ENCODE assay signal across 5 fruit fly cellular contexts in the genomic region with DNA sequence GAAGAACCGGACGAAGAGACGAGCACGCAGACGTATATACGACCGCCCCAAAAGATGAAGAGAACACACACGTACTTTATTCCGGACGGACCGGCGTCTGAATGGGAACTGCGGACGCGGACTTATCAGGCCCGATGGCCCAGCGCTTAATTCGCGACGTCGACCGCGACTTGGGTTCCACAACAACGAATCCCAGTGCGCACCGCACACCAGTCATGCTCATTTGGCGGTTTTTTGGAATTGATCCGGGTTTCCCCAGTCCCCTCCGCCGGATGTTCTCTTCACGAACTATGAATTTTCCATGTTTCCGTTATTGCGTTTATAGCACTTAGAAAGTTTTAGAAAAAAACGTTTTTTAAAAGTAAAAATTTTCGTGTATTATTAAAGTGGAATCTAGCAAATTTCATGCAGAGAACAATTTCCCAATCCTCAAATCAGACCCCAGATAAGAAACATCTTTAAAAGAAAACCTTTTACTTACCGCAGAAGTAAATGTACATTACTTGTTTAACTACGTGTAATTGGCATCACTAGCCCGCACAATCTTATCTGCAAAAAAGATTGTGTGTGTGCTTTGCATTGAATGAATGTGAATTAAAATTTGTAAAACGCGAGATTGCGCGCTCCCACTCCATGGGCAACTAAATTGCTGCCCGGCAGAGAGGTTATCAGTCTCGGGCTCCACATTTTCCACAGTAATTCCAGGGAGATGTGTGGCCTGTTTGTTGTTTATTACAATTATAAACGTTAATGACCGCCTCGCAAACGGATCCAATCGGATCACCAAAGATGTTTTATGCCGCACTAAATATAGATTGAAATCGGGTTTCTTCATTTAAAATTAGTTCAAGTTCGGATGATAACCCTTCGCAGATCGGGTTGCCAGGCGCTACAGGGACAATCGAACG.
TF ChIP-seq lines count a peak whose summit lies in the region.

Gene CG7149 (minus strand): TSS at position 110 of the 908 bp plus-strand sequence.

- no peak for TF ChIP-seq CTCF in whole organism, embryonic (GFP tag; optimal IDR thresholded peaks at IDR 0.05; lab: Kevin White, UChicago)

TF ChIP-seq in whole organism, adult, 20 proteins besides CTCF, POLR2A, EP300 and RAD21 (continues in another document):
- TF ChIP-seq pad (GFP tag; optimal IDR thresholded peaks at IDR 0.05; lab: Kevin White, UChicago) (peak; percentile 10), CG5204 (GFP tag; optimal IDR thresholded peaks at IDR 0.05; lab: Kevin White, UChicago) (no peak), CG11617 (GFP tag; optimal IDR thresholded peaks at IDR 0.05; lab: Kevin White, UChicago) (peak; percentile 20), bab1 (GFP tag; optimal IDR thresholded peaks at IDR 0.05; lab: Kevin White, UChicago) (no peak), Mnt (GFP tag; optimal IDR thresholded peaks at IDR 0.05; lab: Kevin White, UChicago) (peak; percentile 77), CG14711 (tag; optimal IDR thresholded peaks at IDR 0.05; lab: Kevin White, UChicago) (no peak), CG12768 (GFP tag; optimal IDR thresholded peaks at IDR 0.05; lab: Kevin White, UChicago) (peak; percentile 40), cnc (optimal IDR thresholded peaks at IDR 0.05; lab: Kevin White, UChicago) (no peak), cic (GFP tag; optimal IDR thresholded peaks at IDR 0.05; lab: Kevin White, UChicago) (peak; percentile 99), toe (GFP tag; optimal IDR thresholded peaks at IDR 0.05; lab: Kevin White, UChicago) (peak; percentile 51), CG1620 (GFP tag; optimal IDR thresholded peaks at IDR 0.05; lab: Kevin White, UChicago) (no peak), Crg-1 (GFP tag; optimal IDR thresholded peaks at IDR 0.05; lab: Kevin White, UChicago) (no peak), ovo (GFP tag; optimal IDR thresholded peaks at IDR 0.05; lab: Kevin White, UChicago) (peak; percentile 40), CG7101 (tag; optimal IDR thresholded peaks at IDR 0.05; lab: Kevin White, UChicago) (peak; percentile 14), kay (GFP tag; lab: Kevin White, UChicago; ENCODE audit: borderline replicate concordance) (peak; percentile 92), tj (GFP tag; optimal IDR thresholded peaks at IDR 0.05; lab: Kevin White, UChicago) (peak; percentile 55)

TF ChIP-seq in whole organism, embryonic, 481 proteins besides CTCF, POLR2A, EP300 and RAD21 (continues in another document):
- TF ChIP-seq CG14667 (GFP tag; IDR thresholded peaks at IDR 0.05; lab: Robert Waterston, UW): no peak
- no peak for TF ChIP-seq CG10979 (tag; optimal IDR thresholded peaks at IDR 0.05; lab: Kevin White, UChicago)
- peak; percentile 30 for TF ChIP-seq Hmr (GFP tag; optimal IDR thresholded peaks at IDR 0.05; lab: Kevin White, UChicago)
- TF ChIP-seq PHDP (tag; optimal IDR thresholded peaks at IDR 0.05; lab: Kevin White, UChicago): no peak
- no peak for TF ChIP-seq CG3407 (GFP tag; optimal IDR thresholded peaks at IDR 0.05; lab: Kevin White, UChicago)
- TF ChIP-seq amos (GFP tag; IDR thresholded peaks at IDR 0.05; lab: Robert Waterston, UW; ENCODE audit: partially characterized antibody): peak; percentile 45; the same call in 1 of the 2 replicates
- TF ChIP-seq CG9215 (GFP tag; IDR thresholded peaks at IDR 0.05; lab: Robert Waterston, UW): no peak
- TF ChIP-seq Ets65A (GFP tag; lab: Kevin White, UChicago): peak; percentile 6
- TF ChIP-seq fru (optimal IDR thresholded peaks at IDR 0.05; lab: Kevin White, UChicago): no peak
- TF ChIP-seq CG12942 (GFP tag; optimal IDR thresholded peaks at IDR 0.05; lab: Kevin White, UChicago): no peak
- no peak for TF ChIP-seq ac (GFP tag; optimal IDR thresholded peaks at IDR 0.05; lab: Kevin White, UChicago)
- peak; percentile 7 for TF ChIP-seq CG10147 (GFP tag; optimal IDR thresholded peaks at IDR 0.05; lab: Kevin White, UChicago)
- TF ChIP-seq CG16815 (GFP tag; optimal IDR thresholded peaks at IDR 0.05; lab: Kevin White, UChicago): no peak
- TF ChIP-seq CG8290 (GFP tag; optimal IDR thresholded peaks at IDR 0.05; lab: Kevin White, UChicago): no peak
- TF ChIP-seq CG8290 (tag; optimal IDR thresholded peaks at IDR 0.05; lab: Kevin White, UChicago): peak in 1 of 2 experiments; percentile 68
- no peak for TF ChIP-seq CG3726 (GFP tag; IDR thresholded peaks at IDR 0.05; lab: Robert Waterston, UW)
- peak; percentile 25 for TF ChIP-seq sd (tag; optimal IDR thresholded peaks at IDR 0.05; lab: Kevin White, UChicago)

TF ChIP-seq in whole organism, prepupa, 60 proteins besides CTCF, POLR2A, EP300 and RAD21 (continues in another document):
- TF ChIP-seq CG8319 (GFP tag; optimal IDR thresholded peaks at IDR 0.05; lab: Kevin White, UChicago): no peak
- TF ChIP-seq ss (GFP tag; optimal IDR thresholded peaks at IDR 0.05; lab: Kevin White, UChicago): peak in 1 of 2 experiments; percentile 17
- no peak for TF ChIP-seq CG15336 (GFP tag; IDR thresholded peaks at IDR 0.05; lab: Robert Waterston, UW)
- peak; percentile 34 for TF ChIP-seq acj6 (GFP tag; optimal IDR thresholded peaks at IDR 0.05; lab: Kevin White, UChicago)
- TF ChIP-seq CG11902 (GFP tag; optimal IDR thresholded peaks at IDR 0.05; lab: Kevin White, UChicago): no peak
- TF ChIP-seq Eip93F (GFP tag; optimal IDR thresholded peaks at IDR 0.05; lab: Kevin White, UChicago): no peak
- TF ChIP-seq lz (GFP tag; optimal IDR thresholded peaks at IDR 0.05; lab: Kevin White, UChicago): peak; percentile 40
- TF ChIP-seq fd85E (GFP tag; optimal IDR thresholded peaks at IDR 0.05; lab: Kevin White, UChicago): no peak
- TF ChIP-seq CG7368 (GFP tag; optimal IDR thresholded peaks at IDR 0.05; lab: Kevin White, UChicago): no peak
- no peak for TF ChIP-seq CG4318 (GFP tag; optimal IDR thresholded peaks at IDR 0.05; lab: Kevin White, UChicago)
- no peak for TF ChIP-seq dac (GFP tag; optimal IDR thresholded peaks at IDR 0.05; lab: Kevin White, UChicago)
- TF ChIP-seq esn (GFP tag; optimal IDR thresholded peaks at IDR 0.05; lab: Kevin White, UChicago): peak; percentile 60
- TF ChIP-seq topi (GFP tag; optimal IDR thresholded peaks at IDR 0.05; lab: Kevin White, UChicago): peak; percentile 22
- TF ChIP-seq CG10631 (GFP tag; optimal IDR thresholded peaks at IDR 0.05; lab: Kevin White, UChicago): peak; percentile 8
- TF ChIP-seq fd59A (GFP tag; optimal IDR thresholded peaks at IDR 0.05; lab: Kevin White, UChicago): no peak
- TF ChIP-seq CG10669 (GFP tag; optimal IDR thresholded peaks at IDR 0.05; lab: Kevin White, UChicago): peak; percentile 16
- no peak for TF ChIP-seq dsx (GFP tag; optimal IDR thresholded peaks at IDR 0.05; lab: Kevin White, UChicago; ENCODE audit: poor library complexity, severe bottlenecking)

TF ChIP-seq in whole organism, pupa, 21 proteins besides CTCF, POLR2A, EP300 and RAD21:
- peak; percentile 20 for TF ChIP-seq CG14655 (GFP tag; optimal IDR thresholded peaks at IDR 0.05; lab: Kevin White, UChicago)
- TF ChIP-seq CG8159 (tag; optimal IDR thresholded peaks at IDR 0.05; lab: Kevin White, UChicago): peak; percentile 46
- TF ChIP-seq CG13204 (GFP tag; optimal IDR thresholded peaks at IDR 0.05; lab: Kevin White, UChicago): peak; percentile 67
- peak; percentile 13; the same call in 1 of the 3 replicates for TF ChIP-seq fd96Ca (GFP tag; IDR thresholded peaks at IDR 0.05; lab: Robert Waterston, UW)
- no peak for TF ChIP-seq CG32121 (GFP tag; IDR thresholded peaks at IDR 0.05; lab: Robert Waterston, UW)
- peak; percentile 52 for TF ChIP-seq EcR (GFP tag; optimal IDR thresholded peaks at IDR 0.05; lab: Kevin White, UChicago)
- TF ChIP-seq Pif1A (GFP tag; optimal IDR thresholded peaks at IDR 0.05; lab: Kevin White, UChicago): no peak
- no peak for TF ChIP-seq rn (GFP tag; IDR thresholded peaks at IDR 0.05; lab: Robert Waterston, UW)
- peak; percentile 37; the same call in 1 of the 3 replicates for TF ChIP-seq CG4496 (GFP tag; IDR thresholded peaks at IDR 0.05; lab: Robert Waterston, UW)
- TF ChIP-seq CG12605 (GFP tag; IDR thresholded peaks at IDR 0.05; lab: Robert Waterston, UW): 0 out of 2 replicates have a peak, but pooled peaks have one; percentile 11
- no peak; the same call in 1 of the 2 replicates for TF ChIP-seq Ets98B (GFP tag; IDR thresholded peaks at IDR 0.05; lab: Robert Waterston, UW)
- TF ChIP-seq Snoo (tag; optimal IDR thresholded peaks at IDR 0.05; lab: Kevin White, UChicago): peak; percentile 25
- TF ChIP-seq Pif1B (GFP tag; optimal IDR thresholded peaks at IDR 0.05; lab: Kevin White, UChicago): no peak

TF ChIP-seq in whole organism, wandering third instar larva, 38 proteins besides CTCF, POLR2A, EP300 and RAD21 (continues in another document):
- TF ChIP-seq woc (GFP tag; optimal IDR thresholded peaks at IDR 0.05; lab: Kevin White, UChicago) (peak; percentile 55), psq (GFP tag; optimal IDR thresholded peaks at IDR 0.05; lab: Kevin White, UChicago) (peak; percentile 34), Hnf4 (GFP tag; optimal IDR thresholded peaks at IDR 0.05; lab: Kevin White, UChicago) (peak; percentile 16), fru (GFP tag; optimal IDR thresholded peaks at IDR 0.05; lab: Kevin White, UChicago) (peak; percentile 82), Mio (GFP tag; optimal IDR thresholded peaks at IDR 0.05; lab: Kevin White, UChicago) (no peak), sv (GFP tag; optimal IDR thresholded peaks at IDR 0.05; lab: Kevin White, UChicago) (no peak), rgr (GFP tag; optimal IDR thresholded peaks at IDR 0.05; lab: Kevin White, UChicago) (peak; percentile 27), HLH106 (tag; optimal IDR thresholded peaks at IDR 0.05; lab: Kevin White, UChicago) (peak; percentile 37), dl (GFP tag; optimal IDR thresholded peaks at IDR 0.05; lab: Kevin White, UChicago; ENCODE audit: insufficient read depth in 1 of 2, partially characterized antibody in 2 of 2) (peak; percentile 46 to 68), CG32264 (GFP tag; optimal IDR thresholded peaks at IDR 0.05; lab: Kevin White, UChicago) (no peak), Rel (GFP tag; optimal IDR thresholded peaks at IDR 0.05; lab: Kevin White, UChicago) (no peak), Rel (tag; optimal IDR thresholded peaks at IDR 0.05; lab: Kevin White, UChicago) (peak; percentile 12), Myc (optimal IDR thresholded peaks at IDR 0.05; lab: Kevin White, UChicago) (peak; percentile 92), dsf (GFP tag; optimal IDR thresholded peaks at IDR 0.05; lab: Kevin White, UChicago; ENCODE audit: borderline replicate concordance) (no peak), h (GFP tag; optimal IDR thresholded peaks at IDR 0.05; lab: Kevin White, UChicago) (peak; percentile 36), br (GFP tag; optimal IDR thresholded peaks at IDR 0.05; lab: Kevin White, UChicago) (peak; percentile 56), GATAd (GFP tag; optimal IDR thresholded peaks at IDR 0.05; lab: Kevin White, UChicago) (no peak), Dif (GFP tag; optimal IDR thresholded peaks at IDR 0.05; lab: Kevin White, UChicago; ENCODE audit: partially characterized antibody) (peak; percentile 78), Hr83 (GFP tag; optimal IDR thresholded peaks at IDR 0.05; lab: Kevin White, UChicago; ENCODE audit: poor library complexity, severe bottlenecking) (peak; percentile 61), Vsx2 (GFP tag; optimal IDR thresholded peaks at IDR 0.05; lab: Kevin White, UChicago; ENCODE audit: partially characterized antibody) (no peak), OdsH (GFP tag; optimal IDR thresholded peaks at IDR 0.05; lab: Kevin White, UChicago) (peak; percentile 37), foxo (GFP tag; optimal IDR thresholded peaks at IDR 0.05; lab: Kevin White, UChicago) (peak in 1 of 2 experiments; percentile 42)
